Fruit fly (Drosophila melanogaster) whole organism, embryonic: ENCODE measurements around the gene Vinc.

Experiments
- CG10543 ChIP-seq: fragments of 200-800 bp; sonication (Bioruptor generic); optimal IDR thresholded peaks from 3 replicates; lab custom pipeline; 2017; ENCODE audit warnings: missing biosample characterization, mild to moderate bottlenecking, missing genetic modification characterization, moderate library complexity
- CG11398 ChIP-seq: fragments of 200-800 bp; sonication (Bioruptor generic); optimal IDR thresholded peaks from 2 replicates; lab custom pipeline; 2016; ENCODE audit warnings: missing biosample characterization, missing genetic modification characterization
- CG11456 ChIP-seq: fragments of 200-800 bp; sonication (Bioruptor generic); IDR thresholded peaks from 3 replicates; pipeline ENCODE4 v1.3.6; 2022; ENCODE audit warnings: missing biosample characterization, missing genetic modification characterization
- CG12942 ChIP-seq: fragments of 200-800 bp; sonication (Bioruptor generic); optimal IDR thresholded peaks from 3 replicates; lab custom pipeline; 2016; ENCODE audit warnings: missing biosample characterization, missing genetic modification characterization
- CG15514 ChIP-seq: fragments of 200-800 bp; sonication (Bioruptor generic); optimal IDR thresholded peaks from 3 replicates; lab custom pipeline; 2017; ENCODE audit warnings: missing biosample characterization, missing genetic modification characterization, mild to moderate bottlenecking, moderate library complexity, missing genetic modification reagents
- CG15601 ChIP-seq: fragments of 200-800 bp; sonication (Bioruptor generic); optimal IDR thresholded peaks from 3 replicates; lab custom pipeline; 2019; ENCODE audit warnings: missing biosample characterization, mild to moderate bottlenecking, missing genetic modification characterization, moderate library complexity
- CG1603 ChIP-seq: fragments of 200-800 bp; sonication (Bioruptor generic); optimal IDR thresholded peaks from 2 replicates; lab custom pipeline; 2019; ENCODE audit warnings: missing biosample characterization, mild to moderate bottlenecking, missing genetic modification characterization, moderate library complexity
- CG17186 ChIP-seq: fragments of 200-800 bp; sonication (Bioruptor generic); optimal IDR thresholded peaks from 3 replicates; lab custom pipeline; 2017; ENCODE audit warnings: missing biosample characterization, missing genetic modification reagents, missing genetic modification characterization
- CG18599 ChIP-seq: fragments of 200-800 bp; sonication (Bioruptor generic); optimal IDR thresholded peaks from 3 replicates; lab custom pipeline; 2017; ENCODE audit warnings: missing biosample characterization, missing genetic modification characterization, mild to moderate bottlenecking, moderate library complexity, missing genetic modification reagents
- CG2116 ChIP-seq: fragments of 200-800 bp; sonication (Bioruptor generic); optimal IDR thresholded peaks from 3 replicates; lab custom pipeline; 2018; ENCODE audit warnings: missing biosample characterization, mild to moderate bottlenecking, missing genetic modification characterization
- CG32767 ChIP-seq: fragments of 200-800 bp; sonication (Bioruptor generic); IDR thresholded peaks from 2 replicates; pipeline ENCODE4 v1.3.6; 2022; ENCODE audit warnings: missing biosample characterization, missing genetic modification characterization
- CG3995 ChIP-seq: fragments of 200-800 bp; sonication (Bioruptor generic); optimal IDR thresholded peaks from 3 replicates; lab custom pipeline; 2016; ENCODE audit warnings: missing biosample characterization, missing genetic modification characterization
- CG4424 ChIP-seq: fragments of 200-800 bp; sonication (Bioruptor generic); optimal IDR thresholded peaks from 3 replicates; lab custom pipeline; 2016; ENCODE audit warnings: missing biosample characterization, missing genetic modification characterization
- CG6765 ChIP-seq: fragments of 200-800 bp; sonication (Bioruptor generic); optimal IDR thresholded peaks from 3 replicates; lab custom pipeline; 2017; ENCODE audit warnings: missing biosample characterization, mild to moderate bottlenecking, missing genetic modification characterization
- CG7786 ChIP-seq: fragments of 200-800 bp; sonication (Bioruptor generic); optimal IDR thresholded peaks from 2 replicates; lab custom pipeline; 2016; ENCODE audit warnings: missing biosample characterization, missing genetic modification characterization
- CG8089 ChIP-seq: fragments of 200-800 bp; sonication (Bioruptor generic); optimal IDR thresholded peaks from 3 replicates; lab custom pipeline; 2016; ENCODE audit warnings: missing biosample characterization, missing genetic modification characterization
- CG9609 ChIP-seq: fragments of 200-800 bp; sonication (Bioruptor generic); optimal IDR thresholded peaks from 3 replicates; lab custom pipeline; 2016; ENCODE audit warnings: missing biosample characterization, missing genetic modification characterization
- CG9932 ChIP-seq: fragments of 200-800 bp; sonication (Bioruptor generic); IDR thresholded peaks from 2 replicates; pipeline ENCODE4 v1.3.6; 2022; ENCODE audit warnings: missing biosample characterization, missing genetic modification characterization
- Deaf1 ChIP-seq: fragments of 200-800 bp; optimal IDR thresholded peaks from 3 replicates; lab custom pipeline; 2019; ENCODE audit warnings: missing biosample characterization, mild to moderate bottlenecking, missing genetic modification characterization, moderate library complexity
- Doc3 ChIP-seq: fragments of 200-800 bp; sonication (Bioruptor generic); IDR thresholded peaks from 3 replicates; pipeline ENCODE4 v1.3.6; 2022; ENCODE audit warnings: missing biosample characterization, missing genetic modification characterization; ENCODE audit not compliant: partially characterized antibody
- H15 ChIP-seq: fragments of 200-800 bp; sonication (Bioruptor generic); IDR thresholded peaks from 3 replicates; pipeline ENCODE4 v1.3.6; 2022; ENCODE audit warnings: missing biosample characterization, missing genetic modification characterization
- HHEX ChIP-seq: fragments of 200-800 bp; sonication (Bioruptor generic); optimal IDR thresholded peaks from 3 replicates; lab custom pipeline; 2017; ENCODE audit warnings: missing biosample characterization, mild to moderate bottlenecking, missing genetic modification characterization, missing genetic modification reagents
- MTF-1 ChIP-seq: fragments of 200-800 bp; sonication (Bioruptor generic); optimal IDR thresholded peaks from 2 replicates; lab custom pipeline; 2018; ENCODE audit warnings: missing biosample characterization, mild to moderate bottlenecking, missing genetic modification characterization, borderline replicate concordance
- Nf-YB ChIP-seq: fragments of 200-800 bp; sonication (Bioruptor generic); optimal IDR thresholded peaks from 3 replicates; lab custom pipeline; 2019; ENCODE audit warnings: missing biosample characterization, mild to moderate bottlenecking, missing genetic modification characterization, moderate library complexity
- Optix ChIP-seq: fragments of 200-800 bp; sonication (Bioruptor generic); IDR thresholded peaks from 3 replicates; pipeline ENCODE4 v1.3.6; 2022; ENCODE audit warnings: missing biosample characterization, missing genetic modification characterization
- TFAM ChIP-seq: fragments of 200-800 bp; sonication (Bioruptor generic); optimal IDR thresholded peaks from 2 replicates; lab custom pipeline; 2017; ENCODE audit warnings: missing biosample characterization, missing genetic modification characterization, inconsistent platforms
- chn ChIP-seq: fragments of 200-800 bp; sonication (Bioruptor generic); optimal IDR thresholded peaks from 2 replicates; lab custom pipeline; 2016; ENCODE audit warnings: missing biosample characterization, missing genetic modification characterization
- ewg ChIP-seq: fragments of 200-800 bp; sonication (Bioruptor generic); optimal IDR thresholded peaks from 3 replicates; lab custom pipeline; 2017; ENCODE audit warnings: mild to moderate bottlenecking, missing biosample characterization, missing genetic modification reagents, missing genetic modification characterization
- gcm2 ChIP-seq: fragments of 200-800 bp; sonication (Bioruptor generic); optimal IDR thresholded peaks from 2 replicates; lab custom pipeline; 2016; ENCODE audit warnings: missing biosample characterization, missing genetic modification characterization
- grn ChIP-seq: fragments of 200-800 bp; sonication (Bioruptor generic); optimal IDR thresholded peaks from 3 replicates; lab custom pipeline; 2017; ENCODE audit warnings: missing biosample characterization, missing genetic modification characterization
- h ChIP-seq: fragments of >200 bp; optimal IDR thresholded peaks from 2 replicates; lab custom pipeline; 2017
- hbn ChIP-seq: fragments of 200-800 bp; sonication (Bioruptor generic); IDR thresholded peaks from 2 replicates; pipeline ENCODE4 v1.3.6; 2022; ENCODE audit warnings: missing biosample characterization, missing genetic modification characterization; ENCODE audit not compliant: partially characterized antibody
- jing ChIP-seq: fragments of 200-800 bp; sonication (Bioruptor generic); optimal IDR thresholded peaks from 2 replicates; lab custom pipeline; 2018; ENCODE audit warnings: missing biosample characterization, mild to moderate bottlenecking, missing genetic modification characterization
- kay ChIP-seq: fragments of 200-800 bp; sonication (Bioruptor generic); optimal IDR thresholded peaks from 2 replicates; lab custom pipeline; 2016; ENCODE audit warnings: missing biosample characterization, missing genetic modification characterization
- mld ChIP-seq: fragments of 200-800 bp; sonication (Bioruptor generic); IDR thresholded peaks from 3 replicates; pipeline ENCODE4 v1.3.6; 2022; ENCODE audit warnings: missing biosample characterization, missing genetic modification characterization; ENCODE audit not compliant: partially characterized antibody
- nmo ChIP-seq: fragments of 200-800 bp; sonication (Bioruptor generic); optimal IDR thresholded peaks from 2 replicates; lab custom pipeline; 2018; ENCODE audit warnings: missing biosample characterization, mild to moderate bottlenecking, missing genetic modification characterization, moderate library complexity
- onecut ChIP-seq: fragments of 200-800 bp; sonication (Bioruptor generic); IDR thresholded peaks from 2 replicates; pipeline ENCODE4 v1.3.6; 2022; ENCODE audit warnings: missing biosample characterization, missing genetic modification characterization
- psq ChIP-seq: fragments of 200-800 bp; sonication (Bioruptor generic); optimal IDR thresholded peaks from 2 replicates; lab custom pipeline; 2017; ENCODE audit warnings: missing biosample characterization, missing genetic modification characterization
- sima ChIP-seq: fragments of 200-800 bp; sonication (Bioruptor generic); optimal IDR thresholded peaks from 2 replicates; lab custom pipeline; 2016; ENCODE audit warnings: missing biosample characterization, missing genetic modification characterization
- sob ChIP-seq: fragments of 200-800 bp; sonication (Bioruptor generic); IDR thresholded peaks from 2 replicates; pipeline ENCODE4 v1.3.6; 2022; ENCODE audit warnings: missing biosample characterization, missing genetic modification characterization
- unpg ChIP-seq: fragments of 200-800 bp; sonication (Bioruptor generic); optimal IDR thresholded peaks from 3 replicates; lab custom pipeline; 2018; ENCODE audit warnings: missing biosample characterization, mild to moderate bottlenecking, missing genetic modification characterization, moderate library complexity
- vvl ChIP-seq: fragments of 200-800 bp; sonication (Bioruptor generic); IDR thresholded peaks from 2 replicates; pipeline ENCODE4 v1.3.6; 2022; ENCODE audit warnings: missing biosample characterization, missing genetic modification characterization

Vinc gene

DNA sequence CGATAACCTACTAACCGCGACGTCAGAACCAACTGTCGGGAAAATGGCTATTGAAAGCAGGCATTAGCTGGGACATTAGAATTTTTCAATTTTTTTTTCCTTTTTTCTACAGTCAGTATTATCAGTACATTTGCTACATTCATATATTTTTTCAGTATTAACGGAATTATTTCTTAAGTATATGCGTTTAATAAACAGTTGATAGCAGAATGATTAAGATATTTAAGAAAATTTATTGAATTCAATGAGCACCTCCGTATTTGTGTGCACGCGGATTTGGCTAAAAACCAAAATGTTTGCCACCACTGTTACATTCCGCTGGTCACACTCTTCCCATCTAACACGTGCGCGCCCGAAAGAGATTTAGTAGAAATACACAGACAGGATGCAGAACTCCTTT, 40.1 kb upstream of the Vinc start, which contains the start of the genes temp and CG3071 (continued):
- TF ChIP-seq CG6765 (GFP tag; lab: Kevin White, UChicago) (no peak), CG15601 (tag; lab: Kevin White, UChicago) (peak; percentile 63), CG12942 (GFP tag; lab: Kevin White, UChicago) (peak; percentile 50), MTF-1 (GFP tag; lab: Kevin White, UChicago) (no peak), hbn (GFP tag; lab: Robert Waterston, UW) (no peak), nmo (GFP tag; lab: Kevin White, UChicago) (peak; percentile 78), CG18599 (peak; percentile 76), TFAM (GFP tag; lab: Kevin White, UChicago) (no peak), CG8089 (GFP tag; lab: Kevin White, UChicago) (peak; percentile 7), CG1603 (tag; lab: Kevin White, UChicago) (no peak), CG7786 (peak; percentile 48)
- TF ChIP-seq, all 482 proteins: peak for 245

- TF ChIP-seq Nf-YB (GFP tag; lab: Kevin White, UChicago) (no peak), CG17186 (GFP tag; lab: Kevin White, UChicago) (no peak), sima (GFP tag; lab: Kevin White, UChicago) (no peak), sob (GFP tag; lab: Robert Waterston, UW) (no peak), Deaf1 (peak; percentile 49), CG2116 (GFP tag; lab: Kevin White, UChicago) (no peak), CG32767 (GFP tag; lab: Robert Waterston, UW) (no peak), CG10543 (GFP tag; lab: Kevin White, UChicago) (no peak), onecut (GFP tag; lab: Robert Waterston, UW) (peak; percentile 73), CG11456 (no peak), CG3995 (GFP tag; lab: Kevin White, UChicago) (no peak), h (lab: Kevin White, UChicago) (no peak), Optix (GFP tag; lab: Robert Waterston, UW) (no peak), unpg (GFP tag; lab: Kevin White, UChicago) (no peak), H15 (GFP tag; lab: Robert Waterston, UW) (no peak), psq (no peak), kay (GFP tag; lab: Kevin White, UChicago) (no peak), grn (GFP tag; lab: Kevin White, UChicago) (no peak), HHEX (GFP tag; lab: Kevin White, UChicago) (no peak), CG15514 (peak; percentile 9), CG4424 (no peak), CG9932 (no peak), gcm2 (GFP tag; lab: Kevin White, UChicago) (no peak), chn (GFP tag; lab: Kevin White, UChicago) (no peak), mld (GFP tag; lab: Robert Waterston, UW) (no peak), CG9609 (no peak), Doc3 (no peak), ewg (GFP tag; lab: Kevin White, UChicago) (peak; percentile 81), jing (GFP tag; lab: Kevin White, UChicago) (no peak), vvl (GFP tag; lab: Robert Waterston, UW) (no peak), CG11398 (GFP tag; lab: Kevin White, UChicago) (no peak)
Measured at dm6 chrX:2259763-2260162, 37.4 kb upstream of the Vinc start, which contains the start of gene CG3078. TSS of gene CG3078 (minus strand) at chrX:2259863.
